Worm (Caenorhabditis elegans): ENCODE data around the gene sdz-9.

sdz-9 gene

DNA sequence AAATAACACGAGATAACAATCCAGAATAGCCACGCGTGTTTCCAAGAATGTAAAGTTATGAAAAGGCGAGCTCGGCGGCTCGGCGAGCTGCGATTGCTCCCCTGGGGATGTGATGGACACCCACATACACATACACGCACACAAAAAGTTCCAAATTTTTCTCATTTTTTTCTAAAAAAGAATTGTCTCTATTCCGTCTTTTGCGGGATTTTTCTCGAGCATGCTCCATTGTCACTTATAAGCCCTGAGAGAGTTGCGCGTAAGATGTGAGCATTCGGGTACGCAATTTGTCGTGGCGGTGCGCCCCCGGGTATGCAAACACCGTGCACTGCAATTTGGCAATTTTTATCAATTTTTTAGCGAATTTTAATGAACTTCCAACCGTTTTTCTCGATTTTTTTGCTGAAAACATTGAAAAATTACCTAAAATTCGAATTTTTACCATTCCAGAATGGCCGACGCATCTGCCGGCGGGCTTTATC, 13.6 kb upstream of the sdz-9 start, which contains the start of the genes F08D12.12 and srpa-72:
TSS of gene F08D12.12 (minus strand) at position 51 of the 482 bp plus-strand sequence.
TSS of gene srpa-72 (plus strand) at position 451 of the 482 bp plus-strand sequence.
- TF ChIP-seq sox-4 (tag; optimal IDR thresholded peaks at IDR 0.05), result no peak
- no peak for TF ChIP-seq eyg-1 (tag; optimal IDR thresholded peaks at IDR 0.05)
- no peak for TF ChIP-seq mec-3 (tag; optimal IDR thresholded peaks at IDR 0.05; ENCODE audit: borderline replicate concordance)
- TF ChIP-seq pha-2 (tag; optimal IDR thresholded peaks at IDR 0.05), result no peak
- no peak for TF ChIP-seq ceh-22 (tag; optimal IDR thresholded peaks at IDR 0.05)

- TF ChIP-seq syd-9 (tag; optimal IDR thresholded peaks at IDR 0.05) (no peak), hlh-6 (tag; optimal IDR thresholded peaks at IDR 0.05) (peak; percentile 10)
These were observed 12.4 kb upstream of the sdz-9 start for ce11 chrII:2785787-2786186.

DNA sequence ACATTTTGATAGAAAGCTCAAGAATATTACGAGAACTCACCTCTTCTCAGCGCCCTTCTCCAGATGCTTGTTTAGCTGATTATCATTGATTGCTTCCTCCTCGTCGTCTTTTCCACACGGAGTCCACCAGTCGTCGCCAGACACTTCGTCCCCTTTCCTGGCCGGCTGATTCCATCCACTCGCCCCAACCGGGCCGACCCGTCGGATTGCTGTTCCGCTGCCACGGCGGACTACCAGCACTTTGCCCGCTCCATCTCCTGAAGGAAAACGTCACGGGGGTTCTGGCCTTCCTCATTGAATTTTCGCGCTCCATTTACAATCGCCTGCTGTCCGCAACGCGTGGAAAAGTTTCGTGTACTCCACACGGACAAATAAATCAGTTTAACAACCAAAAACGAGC, 9.9 kb upstream of the sdz-9 start:
- no peak for TF ChIP-seq nhr-11 (tag; optimal IDR thresholded peaks at IDR 0.05)
- TF ChIP-seq hlh-13 (GFP tag; optimal IDR thresholded peaks at IDR 0.05), result no peak
- TF ChIP-seq ets-4 (tag; optimal IDR thresholded peaks at IDR 0.05), result no peak
- no peak for TF ChIP-seq tbx-7 (tag; optimal IDR thresholded peaks at IDR 0.05)
- no peak for TF ChIP-seq pros-1 (tag; optimal IDR thresholded peaks at IDR 0.05)
- no peak for TF ChIP-seq syd-9 (tag; optimal IDR thresholded peaks at IDR 0.05)
- TF ChIP-seq ceh-34 (tag; optimal IDR thresholded peaks at IDR 0.05), result no peak
- TF ChIP-seq ztf-16 (tag; optimal IDR thresholded peaks at IDR 0.05), result no peak
- no peak for TF ChIP-seq che-1 (tag; optimal IDR thresholded peaks at IDR 0.05)
- TF ChIP-seq C38D4.7 (GFP tag; optimal IDR thresholded peaks at IDR 0.05), result no peak

DNA sequence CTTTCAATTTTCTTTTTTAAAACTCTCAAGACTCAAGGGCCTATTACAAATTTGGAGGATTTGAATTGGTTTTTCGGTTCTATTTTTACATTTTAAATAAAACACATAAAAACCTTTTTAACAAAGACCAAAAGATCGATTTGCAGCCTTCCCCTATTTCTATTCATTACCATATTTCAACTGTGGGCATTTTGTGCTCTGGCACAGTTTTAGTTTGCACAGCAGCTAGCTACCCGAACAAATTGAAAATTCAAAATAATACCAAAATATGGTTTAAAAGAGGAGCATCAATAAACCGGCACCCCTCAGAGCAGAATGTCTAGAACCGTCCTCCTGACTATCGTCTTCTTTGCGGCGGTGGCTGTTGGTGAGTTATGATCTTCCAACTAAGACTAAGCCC, 7.9 kb upstream of the sdz-9 start, which contains the start of gene F08D12.2:
TSS of gene F08D12.2 (plus strand) at position 301 of the 400 bp plus-strand sequence.
- TF ChIP-seq fax-1 (tag; optimal IDR thresholded peaks at IDR 0.05), result no peak
- no peak for TF ChIP-seq K02D7.2 (tag; optimal IDR thresholded peaks at IDR 0.05)
- TF ChIP-seq ets-4 (tag; optimal IDR thresholded peaks at IDR 0.05), result no peak
- no peak for TF ChIP-seq pag-3 (tag; optimal IDR thresholded peaks at IDR 0.05; ENCODE audit: borderline replicate concordance)
- no peak for TF ChIP-seq unc-42 (tag; optimal IDR thresholded peaks at IDR 0.05)
- TF ChIP-seq unc-3 (GFP tag; conservative IDR thresholded peaks at IDR 0.05), result no peak
- no peak for TF ChIP-seq unc-3 (tag; optimal IDR thresholded peaks at IDR 0.05)
- no peak for TF ChIP-seq fkh-6 (tag; optimal IDR thresholded peaks at IDR 0.05)
- no peak for TF ChIP-seq fkh-10 (GFP tag; optimal IDR thresholded peaks at IDR 0.05)
- TF ChIP-seq eyg-1 (tag; optimal IDR thresholded peaks at IDR 0.05), result no peak
- no peak for TF ChIP-seq ceh-48 (tag; optimal IDR thresholded peaks at IDR 0.05)
- TF ChIP-seq ceh-45 (GFP tag; IDR thresholded peaks at IDR 0.05), result no peak
- no peak for TF ChIP-seq T23F11.4 (GFP tag; optimal IDR thresholded peaks at IDR 0.05)
- TF ChIP-seq Y22D7AL.16 (tag; optimal IDR thresholded peaks at IDR 0.05), result no peak

ce11 chrII:2780804-2781203, 7.4 kb upstream of the sdz-9 start:
- TF ChIP-seq Y22D7AL.16 (tag; optimal IDR thresholded peaks at IDR 0.05) (no peak), C08G9.2 (tag; optimal IDR thresholded peaks at IDR 0.05) (no peak), unc-42 (tag; optimal IDR thresholded peaks at IDR 0.05) (no peak), ceh-48 (tag; optimal IDR thresholded peaks at IDR 0.05) (no peak), sdc-2 (tag; optimal IDR thresholded peaks at IDR 0.05) (no peak), syd-9 (tag; optimal IDR thresholded peaks at IDR 0.05) (no peak), C38D4.7 (GFP tag; optimal IDR thresholded peaks at IDR 0.05) (no peak), ceh-19 (GFP tag; optimal IDR thresholded peaks at IDR 0.05) (no peak), ceh-9 (tag; optimal IDR thresholded peaks at IDR 0.05) (no peak)

DNA sequence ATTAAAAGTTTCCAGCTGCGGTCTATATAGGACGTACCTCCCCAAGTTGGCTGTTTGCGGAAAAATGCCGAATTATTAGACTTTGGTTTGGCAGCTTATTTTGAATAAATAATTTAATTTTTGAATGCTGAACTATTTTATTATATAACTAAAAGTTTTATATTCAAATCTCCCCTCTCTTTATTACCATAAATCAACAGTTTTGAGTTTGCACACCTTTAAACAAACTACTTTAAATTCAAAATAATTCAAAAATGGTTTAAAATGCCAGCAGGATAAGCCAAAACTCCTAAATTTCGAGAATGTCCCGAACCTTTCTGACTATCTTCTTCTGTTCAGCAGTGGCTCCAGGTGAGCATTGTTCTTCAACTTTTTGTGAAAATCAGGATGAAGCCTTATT, 5.8 kb upstream of the sdz-9 start, which contains the start of gene F08D12.3:
TSS of gene F08D12.3 (plus strand) at position 301 of the 400 bp plus-strand sequence.
- no peak for TF ChIP-seq pax-1 (tag; optimal IDR thresholded peaks at IDR 0.05)
- TF ChIP-seq gmeb-2 (tag; optimal IDR thresholded peaks at IDR 0.05), result no peak
- TF ChIP-seq ceh-6 (GFP tag; optimal IDR thresholded peaks at IDR 0.05), result no peak
- TF ChIP-seq eyg-1 (tag; optimal IDR thresholded peaks at IDR 0.05), result no peak
- TF ChIP-seq madf-2 (tag; optimal IDR thresholded peaks at IDR 0.05), result no peak
- TF ChIP-seq fkh-10 (GFP tag; optimal IDR thresholded peaks at IDR 0.05), result no peak
- TF ChIP-seq sdc-2 (tag; optimal IDR thresholded peaks at IDR 0.05), result no peak
- no peak for TF ChIP-seq ceh-30 (tag; optimal IDR thresholded peaks at IDR 0.05)
- TF ChIP-seq ceh-14 (tag; optimal IDR thresholded peaks at IDR 0.05), result no peak
